Worm (Caenorhabditis elegans) whole organism, midembryonic: ENCODE results near the gene aqp-8.

Source experiments
- T22C8.4 ChIP-seq: fragments of 200-800 bp; sonication (Bioruptor generic); IDR thresholded peaks from 2 replicates; pipeline ENCODE4 v1.3.6; 2022; ENCODE audit warnings: missing genetic modification characterization, missing compliant biosample characterization
- cog-1 ChIP-seq: sonication (generic microtip); optimal IDR thresholded peaks from 2 replicates; lab custom pipeline; 2016; ENCODE audit warnings: missing genetic modification characterization, missing compliant biosample characterization
- flt-1 ChIP-seq: fragments of 200-800 bp; sonication (Bioruptor generic); IDR thresholded peaks from 2 replicates; pipeline ENCODE4 v1.3.6; 2022; ENCODE audit warnings: missing genetic modification characterization, missing compliant biosample characterization
- klf-2 ChIP-seq: fragments of 200-800 bp; sonication (Bioruptor generic); conservative IDR thresholded peaks from 2 replicates; pipeline ENCODE4 v1.3.6; 2022; ENCODE audit warnings: missing genetic modification reagents, missing genetic modification characterization, missing compliant biosample characterization
- med-1 ChIP-seq: sonication (generic microtip); optimal IDR thresholded peaks from 2 replicates; lab custom pipeline; 2017; ENCODE audit warnings: missing genetic modification characterization, mild to moderate bottlenecking, missing compliant biosample characterization, antibody characterized with exemption, missing genetic modification reagents; ENCODE audit not compliant: insufficient read depth
- ref-1 ChIP-seq: fragments of 200-800 bp; sonication (Bioruptor generic); conservative IDR thresholded peaks from 2 replicates; pipeline ENCODE4 v1.3.6; 2022; ENCODE audit warnings: missing genetic modification reagents, missing genetic modification characterization, missing compliant biosample characterization
- tab-1 ChIP-seq: fragments of 200-800 bp; sonication (Bioruptor generic); IDR thresholded peaks from 2 replicates; pipeline ENCODE4 v1.3.6; 2022; ENCODE audit warnings: missing genetic modification characterization, missing compliant biosample characterization
- ztf-23 ChIP-seq: fragments of 200-800 bp; sonication (Bioruptor generic); IDR thresholded peaks from 2 replicates; pipeline ENCODE4 v1.3.6; 2022; ENCODE audit warnings: missing genetic modification reagents, missing genetic modification characterization, missing compliant biosample characterization
- ztf-29 ChIP-seq: fragments of 200-800 bp; sonication (Bioruptor generic); IDR thresholded peaks from 2 replicates; pipeline ENCODE4 v1.3.6; 2022; ENCODE audit warnings: missing genetic modification reagents, missing genetic modification characterization, missing compliant biosample characterization

Gene aqp-8

ce11 chrX:4685579-4685978 lies 19.2 kb downstream of the aqp-8 start:
- no peak for TF ChIP-seq ref-1 (GFP tag; lab: Robert Waterston, UW)
- no peak for TF ChIP-seq cog-1 (tag; lab: Kevin White, UChicago)
- no peak for TF ChIP-seq flt-1 (GFP tag; lab: Robert Waterston, UW)
- TF ChIP-seq ztf-29 (GFP tag; lab: Robert Waterston, UW) = no peak
- no peak for TF ChIP-seq T22C8.4 (GFP tag; lab: Robert Waterston, UW)
- no peak for TF ChIP-seq klf-2

ce11 chrX:4682616-4683015 lies 22.2 kb downstream of the aqp-8 start, which contains the start of gene K02G10.15:
K02G10.15 (minus strand) TSS chrX:4682716.
- TF ChIP-seq tab-1 (GFP tag; lab: Robert Waterston, UW) = no peak
- TF ChIP-seq ztf-23 = no peak
- TF ChIP-seq med-1 (GFP tag; lab: Kevin White, UChicago) = no peak
- TF ChIP-seq T22C8.4 (GFP tag; lab: Robert Waterston, UW) = no peak
- no peak for TF ChIP-seq klf-2
- no peak for TF ChIP-seq ztf-29 (GFP tag; lab: Robert Waterston, UW)
- TF ChIP-seq ref-1 (GFP tag; lab: Robert Waterston, UW) = no peak

- no peak for TF ChIP-seq T22C8.4 (GFP tag; lab: Robert Waterston, UW)
- TF ChIP-seq tab-1 (GFP tag; lab: Robert Waterston, UW) = no peak
- no peak for TF ChIP-seq ztf-23
- TF ChIP-seq klf-2 = no peak
- TF ChIP-seq med-1 (GFP tag; lab: Kevin White, UChicago) = no peak
- TF ChIP-seq ref-1 (GFP tag; lab: Robert Waterston, UW) = no peak
- TF ChIP-seq ztf-29 (GFP tag; lab: Robert Waterston, UW) = no peak
- TF ChIP-seq cog-1 (tag; lab: Kevin White, UChicago) = no peak
Observed at ce11 chrX:4678029-4678428, 26.7 kb downstream of the aqp-8 start, which contains the start of gene flp-11. flp-11 (minus strand) TSS chrX:4678129.

- TF ChIP-seq tab-1 (GFP tag; lab: Robert Waterston, UW) (no peak), flt-1 (GFP tag; lab: Robert Waterston, UW) (no peak), cog-1 (tag; lab: Kevin White, UChicago) (no peak), klf-2 (no peak), ref-1 (GFP tag; lab: Robert Waterston, UW) (no peak)
Observed at ce11 chrX:4676702-4677101, 28.1 kb downstream of the aqp-8 start.

- TF ChIP-seq ztf-29 (GFP tag; lab: Robert Waterston, UW) (no peak), cog-1 (tag; lab: Kevin White, UChicago) (no peak), T22C8.4 (GFP tag; lab: Robert Waterston, UW) (no peak), ztf-23 (no peak), med-1 (GFP tag; lab: Kevin White, UChicago) (no peak)
Observed at ce11 chrX:4673165-4673756, 31.5 kb downstream of the aqp-8 start, which contains the start of gene tmem-135. tmem-135 (plus strand) TSS chrX:4673706.

ce11 chrX:4671837-4672236 lies 32.9 kb downstream of the aqp-8 start:
- TF ChIP-seq ref-1 (GFP tag; lab: Robert Waterston, UW) (no peak), ztf-23 (no peak), klf-2 (no peak), tab-1 (GFP tag; lab: Robert Waterston, UW) (no peak), cog-1 (tag; lab: Kevin White, UChicago) (no peak), med-1 (GFP tag; lab: Kevin White, UChicago) (no peak), ztf-29 (GFP tag; lab: Robert Waterston, UW) (no peak), flt-1 (GFP tag; lab: Robert Waterston, UW) (no peak), T22C8.4 (GFP tag; lab: Robert Waterston, UW) (no peak)

- TF ChIP-seq klf-2 (no peak), ztf-29 (GFP tag; lab: Robert Waterston, UW) (no peak), flt-1 (GFP tag; lab: Robert Waterston, UW) (no peak), ref-1 (GFP tag; lab: Robert Waterston, UW) (no peak), med-1 (GFP tag; lab: Kevin White, UChicago) (no peak), tab-1 (GFP tag; lab: Robert Waterston, UW) (no peak), cog-1 (tag; lab: Kevin White, UChicago) (no peak)
Observed at ce11 chrX:4667788-4668187, 37.0 kb downstream of the aqp-8 start, which contains the start of gene mfsd-12. mfsd-12 (plus strand) TSS chrX:4668088.

ce11 chrX:4664649-4665048 lies 40.1 kb downstream of the aqp-8 start:
- TF ChIP-seq klf-2 (no peak), T22C8.4 (GFP tag; lab: Robert Waterston, UW) (no peak), ztf-29 (GFP tag; lab: Robert Waterston, UW) (no peak), cog-1 (tag; lab: Kevin White, UChicago) (no peak), ztf-23 (no peak), med-1 (GFP tag; lab: Kevin White, UChicago) (no peak), tab-1 (GFP tag; lab: Robert Waterston, UW) (no peak), flt-1 (GFP tag; lab: Robert Waterston, UW) (no peak), ref-1 (GFP tag; lab: Robert Waterston, UW) (no peak)

ce11 chrX:4662964-4663684 lies 41.7 kb downstream of the aqp-8 start:
- TF ChIP-seq flt-1 (GFP tag; lab: Robert Waterston, UW) (no peak), ztf-29 (GFP tag; lab: Robert Waterston, UW) (no peak), klf-2 (no peak), ztf-23 (no peak), tab-1 (GFP tag; lab: Robert Waterston, UW) (no peak), med-1 (GFP tag; lab: Kevin White, UChicago) (no peak), T22C8.4 (GFP tag; lab: Robert Waterston, UW) (no peak), cog-1 (tag; lab: Kevin White, UChicago) (no peak), ref-1 (GFP tag; lab: Robert Waterston, UW) (no peak)
